Worm (Caenorhabditis elegans): ENCODE data around the gene F41B4.2.

ce11 chrX:6874723-6875122, 39.7 kb upstream of the F41B4.2 start, which contains the start of gene F41C6.4:
- TF ChIP-seq zip-8 (tag; optimal IDR thresholded peaks at IDR 0.05) = no peak
- no peak for TF ChIP-seq lsy-2 (tag; optimal IDR thresholded peaks at IDR 0.05)
- no peak for TF ChIP-seq nhr-76 (tag; optimal IDR thresholded peaks at IDR 0.05)
- TF ChIP-seq snpc-4 (tag; optimal IDR thresholded peaks at IDR 0.05) = no peak
- no peak for TF ChIP-seq nhr-12 (tag; optimal IDR thresholded peaks at IDR 0.05)
- TF ChIP-seq nhr-28 (tag; optimal IDR thresholded peaks at IDR 0.05) = no peak
- TF ChIP-seq tbx-8 (GFP tag; optimal IDR thresholded peaks at IDR 0.05) = no peak
- no peak for TF ChIP-seq ztf-11 (tag; optimal IDR thresholded peaks at IDR 0.05)
- TF ChIP-seq unc-62 (GFP tag; optimal IDR thresholded peaks at IDR 0.05) = no peak
- TF ChIP-seq hlh-1 (tag; optimal IDR thresholded peaks at IDR 0.05) = no peak
- no peak for TF ChIP-seq ces-1 (GFP tag; optimal IDR thresholded peaks at IDR 0.05)
- no peak for TF ChIP-seq ham-2 (GFP tag; optimal IDR thresholded peaks at IDR 0.05)
